Worm (Caenorhabditis elegans): ENCODE data around the gene srm-6.

DNA sequence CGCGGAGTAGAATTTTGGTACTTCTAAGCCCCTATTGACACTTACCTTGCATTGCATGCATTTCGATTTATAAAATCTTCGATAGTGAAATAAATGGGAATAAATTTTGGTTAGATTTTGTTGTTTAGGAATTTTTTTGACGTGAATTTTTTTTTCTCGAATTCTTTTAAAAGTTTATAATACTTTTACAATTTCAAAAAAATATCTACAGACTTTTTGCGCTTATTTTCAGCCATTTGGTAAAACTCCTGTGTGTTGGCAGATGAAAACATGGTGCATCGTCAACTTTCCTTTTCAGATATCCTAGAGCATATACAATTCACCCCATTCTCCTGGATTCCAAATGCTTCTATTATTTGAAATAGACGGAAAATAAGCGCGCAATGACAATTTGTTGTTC, 46.1 kb upstream of the srm-6 start, which contains the start of gene F14D7.18:
- TF ChIP-seq R02D3.7 (tag; optimal IDR thresholded peaks at IDR 0.05) (no peak), ceh-16 (tag; optimal IDR thresholded peaks at IDR 0.05) (no peak), skn-1 (tag; optimal IDR thresholded peaks at IDR 0.05) (no peak), lsy-2 (tag; optimal IDR thresholded peaks at IDR 0.05) (no peak), ztf-11 (tag; optimal IDR thresholded peaks at IDR 0.05) (no peak), ztf-4 (tag; optimal IDR thresholded peaks at IDR 0.05) (no peak), ZK546.5 (tag; optimal IDR thresholded peaks at IDR 0.05) (no peak), aly-2 (tag; optimal IDR thresholded peaks at IDR 0.05) (no peak), nhr-11 (tag; optimal IDR thresholded peaks at IDR 0.05) (no peak), elt-3 (tag; optimal IDR thresholded peaks at IDR 0.05) (no peak), nhr-77 (tag; optimal IDR thresholded peaks at IDR 0.05) (no peak), alr-1 (tag; optimal IDR thresholded peaks at IDR 0.05) (no peak)

Measured in whole organism, L2 larva.